Fruit fly (Drosophila melanogaster) S2 (cell line): ENCODE measurements around the gene GC2.

Experiments
- CG8478 ChIP-seq: fragments of >200 bp; optimal IDR thresholded peaks from 2 replicates; lab custom pipeline; 2018
- CTCF ChIP-seq, 2 experiments: fragments of >200 bp; optimal IDR thresholded peaks; 2 replicates each; lab custom pipeline; 2018

GC2 gene

DNA sequence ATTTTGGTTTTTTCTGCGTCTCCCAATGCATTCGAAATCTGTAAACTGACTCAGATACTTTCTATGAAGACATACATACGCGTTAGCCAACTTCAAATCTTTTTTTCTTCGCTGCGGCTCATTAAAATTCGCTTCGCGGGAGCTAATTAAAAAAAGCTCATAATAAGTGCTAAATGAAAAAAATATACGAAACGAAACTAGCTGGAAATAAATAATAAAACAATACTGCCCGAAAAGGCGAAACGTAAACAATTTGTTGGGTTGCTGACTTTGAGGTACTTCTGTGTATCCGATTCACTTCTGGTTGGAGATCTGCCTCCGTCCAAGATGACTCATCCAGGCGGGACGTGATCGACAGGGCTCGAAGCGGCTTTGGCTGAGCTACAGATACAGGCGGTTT is 18.5 kb downstream of the GC2 start:
- no peak for TF ChIP-seq CG8478
- no peak for TF ChIP-seq CTCF (optimal IDR thresholded peaks at IDR 0.05; lab: Kevin White, UChicago)

DNA sequence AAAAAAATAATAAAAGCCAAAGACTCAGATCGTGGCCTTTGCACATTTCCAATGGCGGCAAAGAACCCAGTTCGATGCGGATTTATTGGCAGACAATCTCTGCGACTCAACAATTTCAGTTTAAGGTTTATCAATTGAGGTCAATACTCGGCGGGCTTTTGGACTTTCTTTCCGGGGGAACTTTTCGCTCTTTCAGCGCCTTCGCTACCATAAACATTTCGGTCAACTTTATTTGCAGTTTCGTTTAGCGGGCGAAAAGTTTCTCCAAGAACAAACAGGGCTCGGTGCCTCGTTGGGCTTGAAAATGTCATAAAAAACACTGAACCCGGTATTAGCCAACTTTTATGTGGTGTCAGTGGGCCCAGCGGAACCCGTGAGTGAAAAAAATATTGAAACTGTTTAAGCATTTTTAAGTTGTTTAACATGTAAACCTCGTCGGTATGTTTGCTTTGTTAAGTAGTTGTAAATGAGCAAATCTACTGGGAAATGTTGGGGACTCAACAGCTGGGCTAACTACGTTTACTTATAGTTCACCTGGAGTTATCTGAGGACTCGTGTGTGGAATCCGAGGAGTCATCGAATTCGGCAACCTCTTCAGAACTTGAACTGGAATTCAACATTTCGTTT is 20.2 kb downstream of the GC2 start:
- TF ChIP-seq CG8478 (no peak), CTCF (optimal IDR thresholded peaks at IDR 0.05; lab: Kevin White, UChicago) (no peak)

DNA sequence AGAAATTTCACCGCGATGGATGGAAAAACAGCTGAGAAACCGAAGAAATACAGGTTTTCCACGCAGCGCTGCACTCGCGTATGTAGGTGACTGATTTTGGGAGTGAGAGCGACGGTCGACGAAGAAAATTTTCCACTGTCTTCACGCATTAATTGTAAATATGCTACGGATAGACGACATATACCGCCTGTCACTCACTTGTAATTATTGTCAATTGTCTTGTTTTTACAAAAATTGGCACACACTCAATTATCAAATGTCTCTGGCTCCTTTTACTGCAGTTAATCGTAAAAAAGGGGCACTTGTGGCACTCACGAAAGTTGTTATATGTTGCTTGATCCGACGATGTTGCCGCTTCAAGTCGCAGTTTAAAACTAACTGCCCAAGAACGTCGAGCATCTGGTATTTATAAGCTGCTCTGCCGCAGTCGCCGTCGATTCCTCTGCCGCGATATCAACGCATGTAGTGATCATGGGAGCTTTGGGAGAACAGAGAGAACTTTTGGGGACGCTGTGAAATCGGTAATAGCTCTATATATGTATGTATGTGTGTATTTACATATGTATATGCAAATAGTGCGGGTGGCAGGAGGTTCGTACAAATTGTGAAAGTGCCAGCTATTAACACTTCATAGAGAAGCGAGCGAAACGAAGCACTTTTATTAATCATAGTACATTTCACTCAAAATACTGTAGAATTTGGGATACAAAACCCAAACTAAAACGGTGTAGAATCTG is 21.6 kb downstream of the GC2 start, which contains the start of gene mfas:
TSS of gene mfas (minus strand) at position 382 of the 737 bp plus-strand sequence.
- TF ChIP-seq CTCF (optimal IDR thresholded peaks at IDR 0.05; lab: Kevin White, UChicago) (no peak), CG8478 (no peak)

DNA sequence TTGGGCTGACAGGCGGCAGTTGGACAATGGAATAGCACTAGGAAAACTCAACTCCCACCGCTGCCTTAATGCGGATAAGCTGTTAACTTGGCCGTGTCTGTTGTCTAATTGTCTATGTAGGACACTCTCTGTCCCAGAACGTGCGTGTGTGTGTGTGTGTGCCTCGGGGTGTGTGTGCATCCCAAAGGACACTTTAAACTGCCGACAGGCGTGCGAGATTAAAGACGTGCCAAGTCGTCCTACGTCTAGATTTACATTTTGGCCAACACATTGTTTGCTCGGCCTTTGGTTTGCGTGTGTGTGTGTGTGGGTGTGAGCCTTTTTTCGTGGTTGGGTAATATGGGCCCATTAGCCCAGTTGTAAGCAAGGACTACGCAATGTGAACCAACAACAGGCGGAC is 26.6 kb downstream of the GC2 start:
- TF ChIP-seq CTCF (optimal IDR thresholded peaks at IDR 0.05; lab: Kevin White, UChicago) (no peak), CG8478 (no peak)

DNA sequence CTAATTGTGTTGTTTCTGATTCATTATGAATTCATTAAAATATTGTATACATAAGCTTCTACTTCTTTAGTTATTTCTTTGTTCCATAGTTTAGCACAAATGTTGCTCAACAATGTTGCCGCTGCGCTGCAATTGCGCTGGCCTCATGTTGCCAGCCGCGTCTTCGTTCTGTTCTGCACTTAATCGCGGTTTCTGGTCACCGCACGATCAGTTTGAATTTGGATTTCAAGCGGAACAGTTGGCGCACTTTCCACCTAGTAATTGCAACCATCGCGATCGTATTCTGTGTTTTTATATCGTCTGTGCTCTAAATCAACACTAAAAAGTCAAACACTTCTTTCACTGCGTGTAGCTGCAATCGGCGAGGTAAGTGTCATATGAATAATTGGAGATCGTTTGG is 27.6 kb downstream of the GC2 start, which contains the start of gene Ect3:
TSS of gene Ect3 (plus strand) at position 205 of the 400 bp plus-strand sequence.
- TF ChIP-seq CTCF (optimal IDR thresholded peaks at IDR 0.05; lab: Kevin White, UChicago) (no peak), CG8478 (no peak)

DNA sequence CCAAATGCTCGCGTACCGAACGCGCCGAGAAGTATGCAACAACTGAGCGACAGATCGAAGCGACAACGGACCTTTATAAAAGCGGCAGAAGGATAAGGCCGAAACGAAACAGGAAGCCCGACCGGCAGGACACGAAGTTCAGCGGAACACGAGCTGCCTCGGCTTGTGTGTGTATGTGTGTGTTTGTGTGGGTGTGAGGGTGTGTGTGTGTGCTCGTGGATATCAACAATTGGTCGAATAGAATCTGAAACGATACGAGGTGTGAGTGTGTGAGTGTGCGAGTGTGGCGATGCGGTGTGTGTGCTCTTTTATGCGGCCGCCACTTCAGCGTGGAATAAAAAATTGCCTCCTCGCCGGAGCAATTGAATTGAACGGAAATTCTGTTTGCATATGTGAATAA is 33.9 kb downstream of the GC2 start, which contains the start of gene Tk:
TSS of gene Tk (minus strand) at position 57 of the 400 bp plus-strand sequence.
- TF ChIP-seq CG8478 (no peak), CTCF (optimal IDR thresholded peaks at IDR 0.05; lab: Kevin White, UChicago) (no peak)

DNA sequence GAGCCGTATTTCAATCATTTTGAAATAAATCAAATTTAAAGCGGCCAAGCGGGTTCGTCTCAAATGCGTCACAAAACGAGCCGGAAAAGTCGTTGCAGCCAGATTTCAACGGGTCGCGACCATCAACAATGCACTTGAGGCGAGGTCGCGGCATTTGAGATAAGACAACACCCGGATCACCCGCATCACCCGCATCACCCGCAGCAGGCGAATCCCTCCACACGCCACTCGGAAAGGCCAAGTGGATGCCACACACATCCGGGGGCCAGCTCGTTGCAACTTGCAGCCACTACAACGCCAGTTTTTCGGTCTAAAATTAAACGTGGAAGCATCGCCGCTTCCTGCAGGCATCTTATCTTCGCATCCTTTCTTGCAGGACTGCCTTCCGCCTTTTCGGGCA is 34.9 kb downstream of the GC2 start:
- no peak for TF ChIP-seq CTCF (optimal IDR thresholded peaks at IDR 0.05; lab: Kevin White, UChicago)

DNA sequence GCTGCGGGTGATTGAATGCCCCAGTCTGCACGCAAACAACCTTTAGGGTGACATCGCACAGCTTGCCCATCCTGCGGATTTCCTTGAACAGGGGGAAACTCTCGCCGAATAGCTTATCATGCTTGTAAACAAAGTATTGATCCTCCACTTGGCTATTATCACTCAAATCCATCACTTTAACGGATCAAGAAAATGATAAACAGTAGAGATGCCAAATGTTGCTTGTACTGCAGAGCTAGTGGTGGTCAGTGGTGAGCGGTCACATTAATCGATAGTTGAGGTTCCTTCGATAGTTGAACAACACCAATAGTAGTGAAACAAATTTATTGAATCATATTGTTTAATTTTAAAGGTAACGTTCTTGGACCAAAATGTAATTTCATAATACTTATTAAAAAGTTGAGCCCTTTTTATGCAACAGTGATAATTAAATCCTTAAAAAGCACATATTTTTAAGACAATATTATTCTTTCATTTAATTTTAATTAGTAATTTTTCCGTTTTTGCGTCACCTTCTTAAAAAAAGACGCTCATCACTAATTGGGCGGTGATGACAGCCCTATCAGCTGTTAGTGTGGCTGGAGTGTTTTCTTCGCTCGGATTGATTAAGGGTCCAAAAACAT is 38.8 kb downstream of the GC2 start, which contains the start of the genes KLHL18 and GCC185:
TSS of gene KLHL18 (minus strand) at position 233 of the 623 bp plus-strand sequence.
TSS of gene GCC185 (plus strand) at position 571 of the 623 bp plus-strand sequence.
- TF ChIP-seq CG8478: no peak
- TF ChIP-seq CTCF (optimal IDR thresholded peaks at IDR 0.05; lab: Kevin White, UChicago): no peak

DNA sequence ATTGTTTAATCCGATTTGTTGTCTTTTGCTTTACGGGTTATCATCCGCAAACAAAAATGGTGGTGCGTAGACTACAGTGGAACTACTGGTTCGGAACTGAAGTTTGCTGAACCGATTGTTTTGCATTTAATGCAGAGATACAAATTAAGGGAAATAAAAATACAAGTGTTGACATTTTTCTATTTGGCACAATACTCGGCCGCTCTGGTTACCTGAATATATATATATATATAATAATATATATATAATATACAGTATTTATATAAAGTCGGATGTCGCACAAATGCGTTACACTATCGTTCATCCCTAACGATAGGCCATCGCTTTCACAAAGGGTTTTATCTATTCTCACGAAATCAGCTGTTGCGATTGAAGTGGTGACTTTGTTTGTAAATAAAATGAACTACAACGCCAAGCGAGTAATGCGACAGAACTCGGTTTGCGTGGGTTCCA is 45.4 kb downstream of the GC2 start, which contains the start of the genes DCAF12 and Spt3:
TSS of gene DCAF12 (minus strand) at position 204 of the 453 bp plus-strand sequence.
TSS of gene Spt3 (plus strand) at position 329 of the 453 bp plus-strand sequence.
- no peak for TF ChIP-seq CTCF (optimal IDR thresholded peaks at IDR 0.05; lab: Kevin White, UChicago)
- TF ChIP-seq CG8478: no peak

DNA sequence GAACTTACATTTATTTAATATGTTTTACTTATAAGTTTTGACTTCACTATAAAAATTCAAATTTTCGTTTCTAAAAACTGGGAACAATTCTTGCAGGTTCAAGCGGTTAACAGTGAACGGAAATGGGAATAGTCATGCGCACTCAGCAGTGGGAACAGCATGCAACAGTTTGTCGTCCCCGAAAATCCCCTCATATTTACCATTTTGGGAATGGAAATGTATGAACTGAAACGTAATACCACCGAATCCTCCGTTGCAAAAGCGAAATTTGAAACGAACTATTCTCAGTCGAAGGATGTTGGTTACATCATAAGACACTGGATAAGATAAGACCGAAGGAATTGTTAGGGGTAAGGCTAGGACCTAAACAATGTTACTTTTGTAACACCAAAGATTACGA is 49.5 kb downstream of the GC2 start:
- TF ChIP-seq CG8478 (no peak), CTCF (optimal IDR thresholded peaks at IDR 0.05; lab: Kevin White, UChicago) (no peak)
